Fruit fly (Drosophila melanogaster): ENCODE measurements around the gene Ttc19.

- TF ChIP-seq CG8478 (optimal IDR thresholded peaks at IDR 0.05): no peak
- no peak for TF ChIP-seq CTCF (optimal IDR thresholded peaks at IDR 0.05)
These were observed 44.4 kb upstream of the Ttc19 start for dm6 chr2L:19089385-19089784.
